Fruit fly (Drosophila melanogaster) whole organism, embryonic: ENCODE data around the gene CG5196.

Experiments
- C15 ChIP-seq: fragments of 200-800 bp; sonication (Bioruptor generic); IDR thresholded peaks from 3 replicates; pipeline ENCODE4 v1.3.6; 2022; ENCODE audit warnings: missing biosample characterization, missing genetic modification characterization
- CG10321 ChIP-seq: fragments of 200-800 bp; sonication (Bioruptor generic); IDR thresholded peaks from 2 replicates; pipeline ENCODE4 v1.3.6; 2022; ENCODE audit warnings: missing biosample characterization, missing genetic modification characterization
- CG12104 ChIP-seq: fragments of 200-800 bp; sonication (Bioruptor generic); optimal IDR thresholded peaks from 3 replicates; lab custom pipeline; 2016; ENCODE audit warnings: missing biosample characterization, missing genetic modification characterization
- CG13123 ChIP-seq: fragments of 200-800 bp; sonication (Bioruptor generic); optimal IDR thresholded peaks from 2 replicates; lab custom pipeline; 2016; ENCODE audit warnings: missing biosample characterization, missing genetic modification characterization
- CG15696 ChIP-seq: fragments of 200-800 bp; sonication (Bioruptor generic); optimal IDR thresholded peaks from 2 replicates; lab custom pipeline; 2019; ENCODE audit warnings: missing biosample characterization, mild to moderate bottlenecking, missing genetic modification characterization, moderate library complexity
- CG16815 ChIP-seq: fragments of 200-800 bp; sonication (Bioruptor generic); optimal IDR thresholded peaks from 3 replicates; lab custom pipeline; 2017; ENCODE audit warnings: missing biosample characterization, mild to moderate bottlenecking, missing genetic modification characterization
- CG2202 ChIP-seq: fragments of 200-800 bp; sonication (Bioruptor generic); optimal IDR thresholded peaks from 2 replicates; lab custom pipeline; 2018; ENCODE audit warnings: missing biosample characterization, mild to moderate bottlenecking, missing genetic modification characterization
- CG2678 ChIP-seq: fragments of 200-800 bp; sonication (Bioruptor generic); optimal IDR thresholded peaks from 3 replicates; lab custom pipeline; 2019; ENCODE audit warnings: missing biosample characterization, mild to moderate bottlenecking, missing genetic modification characterization, moderate library complexity
- CG31224 ChIP-seq: fragments of 200-800 bp; sonication (Bioruptor generic); IDR thresholded peaks from 2 replicates; pipeline ENCODE4 v1.3.6; 2022; ENCODE audit warnings: missing biosample characterization, missing genetic modification characterization
- CG32532 ChIP-seq: fragments of 200-800 bp; sonication (Bioruptor generic); IDR thresholded peaks from 2 replicates; pipeline ENCODE4 v1.3.6; 2022; ENCODE audit warnings: missing biosample characterization, missing genetic modification characterization
- CG32767 ChIP-seq: fragments of 200-800 bp; sonication (Bioruptor generic); IDR thresholded peaks from 2 replicates; pipeline ENCODE4 v1.3.6; 2022; ENCODE audit warnings: missing biosample characterization, missing genetic modification characterization
- CG3407 ChIP-seq: fragments of 200-800 bp; sonication (Bioruptor generic); optimal IDR thresholded peaks from 2 replicates; lab custom pipeline; 2018; ENCODE audit warnings: missing biosample characterization, mild to moderate bottlenecking, missing genetic modification characterization
- CG4404 ChIP-seq: fragments of 200-800 bp; sonication (Bioruptor generic); IDR thresholded peaks from 2 replicates; pipeline ENCODE4 v1.3.6; 2022; ENCODE audit warnings: missing biosample characterization, missing genetic modification characterization
- CG4820 ChIP-seq: fragments of 200-800 bp; sonication (Bioruptor generic); optimal IDR thresholded peaks from 3 replicates; lab custom pipeline; 2016; ENCODE audit warnings: missing biosample characterization, missing genetic modification characterization
- CG5180 ChIP-seq: fragments of 200-800 bp; sonication (Bioruptor generic); optimal IDR thresholded peaks from 3 replicates; lab custom pipeline; 2017; ENCODE audit warnings: missing biosample characterization, missing genetic modification characterization, mild to moderate bottlenecking, moderate library complexity, missing genetic modification reagents
- CG7928 ChIP-seq: fragments of 200-800 bp; sonication (Bioruptor generic); optimal IDR thresholded peaks from 2 replicates; lab custom pipeline; 2017; ENCODE audit warnings: missing biosample characterization, mild to moderate bottlenecking, missing genetic modification characterization
- CG7963 ChIP-seq: fragments of 200-800 bp; sonication (Bioruptor generic); IDR thresholded peaks from 3 replicates; pipeline ENCODE4 v1.3.6; 2022; ENCODE audit warnings: missing biosample characterization, missing genetic modification characterization; ENCODE audit not compliant: partially characterized antibody
- CG8924 ChIP-seq: fragments of 200-800 bp; optimal IDR thresholded peaks from 3 replicates; lab custom pipeline; 2019; ENCODE audit warnings: missing biosample characterization, mild to moderate bottlenecking, missing genetic modification characterization, moderate library complexity
- Camta ChIP-seq: fragments of 200-800 bp; sonication (Bioruptor generic); optimal IDR thresholded peaks from 2 replicates; lab custom pipeline; 2016; ENCODE audit warnings: missing biosample characterization, missing genetic modification characterization
- Dek ChIP-seq: fragments of 200-800 bp; sonication (Bioruptor generic); optimal IDR thresholded peaks from 3 replicates; lab custom pipeline; 2019; ENCODE audit warnings: missing biosample characterization, mild to moderate bottlenecking, missing genetic modification characterization, moderate library complexity
- Elba2 ChIP-seq: fragments of 200-800 bp; sonication (Bioruptor generic); optimal IDR thresholded peaks from 3 replicates; lab custom pipeline; 2016; ENCODE audit warnings: missing biosample characterization, missing genetic modification characterization
- Fer2 ChIP-seq: fragments of 200-800 bp; sonication (Bioruptor generic); optimal IDR thresholded peaks from 2 replicates; lab custom pipeline; 2018; ENCODE audit warnings: missing biosample characterization, mild to moderate bottlenecking, missing genetic modification characterization, moderate library complexity
- Gsc ChIP-seq: fragments of 200-800 bp; sonication (Bioruptor generic); IDR thresholded peaks from 2 replicates; pipeline ENCODE4 v1.3.6; 2022; ENCODE audit warnings: missing biosample characterization, missing genetic modification characterization
- HmgD ChIP-seq: fragments of 200-800 bp; sonication (Bioruptor generic); optimal IDR thresholded peaks from 3 replicates; lab custom pipeline; 2016; ENCODE audit warnings: missing biosample characterization, missing genetic modification characterization
- Hr3 ChIP-seq: fragments of 200-800 bp; sonication (Bioruptor generic); optimal IDR thresholded peaks from 3 replicates; lab custom pipeline; 2016; ENCODE audit warnings: missing biosample characterization, missing genetic modification characterization
- Lim3 ChIP-seq: fragments of 200-800 bp; sonication (Bioruptor generic); IDR thresholded peaks from 2 replicates; pipeline ENCODE4 v1.3.6; 2022; ENCODE audit warnings: missing biosample characterization, missing genetic modification characterization
- MBD-R2 ChIP-seq: fragments of 200-800 bp; sonication (Bioruptor generic); IDR thresholded peaks from 2 replicates; pipeline ENCODE4 v1.3.6; 2022; ENCODE audit warnings: missing biosample characterization, missing genetic modification characterization
- Mad ChIP-seq: fragments of 200-800 bp; sonication (Bioruptor generic); optimal IDR thresholded peaks from 2 replicates; lab custom pipeline; 2016; ENCODE audit warnings: missing biosample characterization, missing genetic modification characterization
- Max ChIP-seq: fragments of 200-800 bp; sonication (Bioruptor generic); optimal IDR thresholded peaks from 2 replicates; lab custom pipeline; 2016; ENCODE audit warnings: missing biosample characterization, mild to moderate bottlenecking, missing genetic modification characterization
- Med ChIP-seq: fragments of 200-800 bp; sonication (Bioruptor generic); peaks from one replicate; lab custom pipeline; 2016; ENCODE audit warnings: missing biosample characterization, missing genetic modification characterization, mild to moderate bottlenecking, inconsistent platforms, moderate library complexity
- Mrtf ChIP-seq: fragments of 200-800 bp; sonication (Bioruptor generic); IDR thresholded peaks from 3 replicates; pipeline ENCODE4 v1.3.6; 2022; ENCODE audit warnings: missing biosample characterization, missing genetic modification characterization
- NC2α ChIP-seq: fragments of 200-800 bp; sonication (Bioruptor generic); optimal IDR thresholded peaks from 2 replicates; lab custom pipeline; 2016; ENCODE audit warnings: missing biosample characterization, missing genetic modification characterization
- Ptx1 ChIP-seq: fragments of 200-800 bp; sonication (Bioruptor generic); IDR thresholded peaks from 2 replicates; pipeline ENCODE4 v1.3.6; 2022; ENCODE audit warnings: missing biosample characterization, missing genetic modification characterization
- Spps ChIP-seq: fragments of 200-800 bp; sonication (Bioruptor generic); optimal IDR thresholded peaks from 2 replicates; lab custom pipeline; 2018; ENCODE audit warnings: missing biosample characterization, mild to moderate bottlenecking, missing genetic modification characterization
- Sry-β ChIP-seq: fragments of 200-800 bp; sonication (Bioruptor generic); optimal IDR thresholded peaks from 2 replicates; lab custom pipeline; 2018; ENCODE audit warnings: missing biosample characterization, mild to moderate bottlenecking, missing genetic modification characterization, moderate library complexity
- Usf ChIP-seq: fragments of 200-800 bp; sonication (Bioruptor generic); optimal IDR thresholded peaks from 2 replicates; lab custom pipeline; 2017; ENCODE audit warnings: missing genotype, missing biosample characterization, missing genetic modification characterization
- ab ChIP-seq: fragments of 200-800 bp; sonication (Bioruptor generic); optimal IDR thresholded peaks from 2 replicates; lab custom pipeline; 2016; ENCODE audit warnings: missing biosample characterization, missing genetic modification characterization
- abd-A ChIP-seq: fragments of 200-800 bp; sonication (Bioruptor generic); optimal IDR thresholded peaks from 3 replicates; lab custom pipeline; 2019; ENCODE audit warnings: missing biosample characterization, mild to moderate bottlenecking, missing genetic modification characterization, moderate library complexity
- aop ChIP-seq: fragments of 200-800 bp; sonication (Bioruptor generic); IDR thresholded peaks from 2 replicates; pipeline ENCODE4 v1.3.6; 2022; ENCODE audit warnings: missing biosample characterization, missing genetic modification characterization
- caup ChIP-seq: fragments of 200-800 bp; sonication (Bioruptor generic); optimal IDR thresholded peaks from 3 replicates; lab custom pipeline; 2017; ENCODE audit warnings: missing biosample characterization, mild to moderate bottlenecking, missing genetic modification characterization, moderate library complexity; ENCODE audit not compliant: severe bottlenecking
- ind ChIP-seq: fragments of 200-800 bp; sonication (Bioruptor generic); optimal IDR thresholded peaks from 3 replicates; lab custom pipeline; 2016; ENCODE audit warnings: missing biosample characterization, missing genetic modification characterization
- jigr1 ChIP-seq: fragments of 200-800 bp; sonication (Bioruptor generic); IDR thresholded peaks from 3 replicates; pipeline ENCODE4 v1.3.6; 2022; ENCODE audit warnings: missing biosample characterization, missing genetic modification characterization
- nom ChIP-seq: fragments of 200-800 bp; sonication (Bioruptor generic); optimal IDR thresholded peaks from 2 replicates; lab custom pipeline; 2017; ENCODE audit warnings: missing biosample characterization, missing genetic modification characterization, mild to moderate bottlenecking, moderate library complexity, missing genetic modification reagents
- row ChIP-seq: fragments of 200-800 bp; sonication (Bioruptor generic); IDR thresholded peaks from 3 replicates; pipeline ENCODE4 v1.3.6; 2022; ENCODE audit warnings: missing biosample characterization, missing genetic modification characterization
- sqz ChIP-seq: fragments of 200-800 bp; sonication (Bioruptor generic); optimal IDR thresholded peaks from 3 replicates; lab custom pipeline; 2018; ENCODE audit warnings: missing biosample characterization, mild to moderate bottlenecking, missing genetic modification characterization
- ssp ChIP-seq: fragments of 200-800 bp; sonication (Bioruptor generic); IDR thresholded peaks from 2 replicates; pipeline ENCODE4 v1.3.6; 2022; ENCODE audit warnings: missing biosample characterization, missing genetic modification characterization
- stwl ChIP-seq: fragments of 200-800 bp; sonication (Bioruptor generic); optimal IDR thresholded peaks from 3 replicates; lab custom pipeline; 2018; ENCODE audit warnings: missing biosample characterization, mild to moderate bottlenecking, missing genetic modification characterization, moderate library complexity
- ttk ChIP-seq: fragments of 200-800 bp; sonication (Bioruptor generic); IDR thresholded peaks from 2 replicates; pipeline ENCODE4 v2.1.2; 2022; ENCODE audit warnings: missing biosample characterization, missing genetic modification characterization
- zen ChIP-seq: fragments of 200-800 bp; sonication (Bioruptor generic); optimal IDR thresholded peaks from 3 replicates; lab custom pipeline; 2018; ENCODE audit warnings: missing biosample characterization, mild to moderate bottlenecking, missing genetic modification characterization, moderate library complexity
- zen2 ChIP-seq: fragments of 200-800 bp; sonication (Bioruptor generic); IDR thresholded peaks from 3 replicates; pipeline ENCODE4 v1.3.6; 2022; ENCODE audit warnings: missing biosample characterization, missing genetic modification characterization; ENCODE audit not compliant: partially characterized antibody

CG5196 gene

DNA sequence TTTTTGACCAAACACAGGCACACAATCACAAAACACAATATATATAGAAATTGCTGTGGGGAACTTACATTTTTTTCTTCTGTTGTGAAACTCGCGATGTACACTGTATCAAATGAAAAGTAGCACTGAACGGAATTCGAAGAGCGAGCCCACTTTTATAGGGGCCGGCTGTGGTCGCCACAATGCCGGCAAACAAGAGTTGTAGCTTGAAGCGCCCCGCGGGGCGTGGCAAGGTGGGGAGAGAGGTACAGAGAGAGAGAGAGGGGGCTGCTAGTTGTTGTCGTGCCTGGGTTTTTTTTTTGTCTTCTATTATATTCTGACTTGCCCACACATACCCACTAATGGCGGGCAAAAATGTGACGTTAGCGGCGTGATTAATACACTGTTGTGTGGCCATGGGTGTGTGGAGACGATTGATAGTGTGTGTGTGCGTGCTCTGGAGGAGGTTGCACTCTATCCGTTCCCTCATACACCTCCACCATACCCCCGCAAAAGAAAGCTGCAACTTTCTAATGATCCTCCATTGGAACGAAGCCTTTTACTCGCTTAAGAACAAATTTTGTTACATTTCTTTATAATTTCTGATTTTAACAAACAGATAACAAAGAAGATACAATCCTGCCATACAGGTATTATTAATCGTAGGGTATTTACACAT, 38.9 kb upstream of the CG5196 start, which contains the start of gene GstD1 (continued):
- TF ChIP-seq Usf (GFP tag; lab: Kevin White, UChicago): peak; percentile 14
- no peak for TF ChIP-seq C15
- peak; percentile 84 for TF ChIP-seq Med (GFP tag; lab: Kevin White, UChicago)
- no peak for TF ChIP-seq Lim3 (GFP tag; lab: Robert Waterston, UW)
- TF ChIP-seq MBD-R2 (GFP tag; lab: Robert Waterston, UW): no peak
- peak; percentile 17; the same call in 1 of the 2 replicates for TF ChIP-seq CG31224 (GFP tag; lab: Robert Waterston, UW)
- TF ChIP-seq stwl (tag; lab: Kevin White, UChicago): no peak
- TF ChIP-seq ssp (GFP tag; lab: Robert Waterston, UW): no peak; the same call in 1 of the 2 replicates
- TF ChIP-seq CG3407 (GFP tag; lab: Kevin White, UChicago): no peak
- TF ChIP-seq CG13123 (GFP tag; lab: Kevin White, UChicago): no peak
- TF ChIP-seq caup (GFP tag; lab: Kevin White, UChicago): peak; percentile 28
- TF ChIP-seq Mad (GFP tag; lab: Kevin White, UChicago): no peak
- no peak for TF ChIP-seq Elba2 (GFP tag; lab: Kevin White, UChicago)
- TF ChIP-seq Hr3: peak; percentile 39
- TF ChIP-seq CG5180: no peak
- TF ChIP-seq Camta (GFP tag; lab: Kevin White, UChicago): no peak
- TF ChIP-seq zen (tag; lab: Kevin White, UChicago): no peak
- peak; percentile 50 for TF ChIP-seq NC2α
- TF ChIP-seq CG15696: no peak
- TF ChIP-seq CG7963 (GFP tag; lab: Robert Waterston, UW): peak; percentile 45; the same call in 1 of the 3 replicates
- 0 out of 2 replicates have a peak, but pooled peaks have one; percentile 20 for TF ChIP-seq CG10321 (GFP tag; lab: Robert Waterston, UW)
- peak; percentile 52 for TF ChIP-seq nom (GFP tag; lab: Kevin White, UChicago)
- peak; percentile 46 for TF ChIP-seq CG8924 (tag; lab: Kevin White, UChicago)
- no peak for TF ChIP-seq CG16815 (GFP tag; lab: Kevin White, UChicago)
- no peak for TF ChIP-seq CG2202
- TF ChIP-seq CG7928: peak; percentile 52
- peak; percentile 28 for TF ChIP-seq CG12104 (GFP tag; lab: Kevin White, UChicago)
- TF ChIP-seq CG32767 (GFP tag; lab: Robert Waterston, UW): no peak
- peak; percentile 40; the same call in 1 of the 2 replicates for TF ChIP-seq CG32532 (GFP tag; lab: Robert Waterston, UW)
- peak; percentile 51 for TF ChIP-seq Ptx1
- TF ChIP-seq HmgD: no peak
- TF ChIP-seq sqz: peak; percentile 74
- no peak for TF ChIP-seq Spps (tag; lab: Kevin White, UChicago)
- TF ChIP-seq Mrtf (GFP tag; lab: Robert Waterston, UW): no peak
- TF ChIP-seq ab (GFP tag; lab: Kevin White, UChicago): peak; percentile 58
- no peak for TF ChIP-seq aop (GFP tag; lab: Robert Waterston, UW)
- no peak for TF ChIP-seq Gsc (GFP tag; lab: Robert Waterston, UW)
- TF ChIP-seq CG2678 (tag; lab: Kevin White, UChicago): peak; percentile 49
- TF ChIP-seq zen2 (GFP tag; lab: Robert Waterston, UW): peak; percentile 38; the same call in 1 of the 3 replicates
- TF ChIP-seq ind (GFP tag; lab: Kevin White, UChicago): peak; percentile 63
- peak; percentile 3 for TF ChIP-seq CG4820 (GFP tag; lab: Kevin White, UChicago)
- peak; percentile 64 for TF ChIP-seq row (GFP tag; lab: Robert Waterston, UW)
- TF ChIP-seq ttk (GFP tag; lab: Robert Waterston, UW): 0 out of 2 replicates have a peak, but pooled peaks have one; percentile 23
- TF ChIP-seq jigr1 (GFP tag; lab: Robert Waterston, UW): no peak
- peak; percentile 44 for TF ChIP-seq Max (GFP tag; lab: Kevin White, UChicago)
- no peak for TF ChIP-seq Fer2
- no peak for TF ChIP-seq abd-A (tag; lab: Kevin White, UChicago)
- TF ChIP-seq CG4404 (GFP tag; lab: Robert Waterston, UW): no peak
- TF ChIP-seq Sry-β: no peak
- peak; percentile 33 for TF ChIP-seq Dek
